Worm (Caenorhabditis elegans) whole organism, late embryonic: ENCODE measurements around the gene pfd-5.

Experiments
- C38D4.7 ChIP-seq: fragments of 200-800 bp; sonication (Bioruptor generic); optimal IDR thresholded peaks from 2 replicates; lab custom pipeline; 2018; ENCODE audit warnings: mild to moderate bottlenecking, missing genetic modification characterization, moderate library complexity, missing compliant biosample characterization
- K02D7.2 ChIP-seq: sonication (generic microtip); optimal IDR thresholded peaks from 2 replicates; lab custom pipeline; 2017; ENCODE audit warnings: mild to moderate bottlenecking, missing genetic modification characterization, missing compliant biosample characterization
- ama-1 ChIP-seq: fragments of 150-350 bp; optimal IDR thresholded peaks from 2 replicates; lab custom pipeline; 2014
- dve-1 ChIP-seq: sonication (generic microtip); optimal IDR thresholded peaks from 2 replicates; lab custom pipeline; 2017; ENCODE audit warnings: antibody characterized with exemption, mild to moderate bottlenecking, missing genetic modification characterization, missing compliant biosample characterization
- hlh-13 ChIP-seq: fragments of 200-800 bp; sonication (Bioruptor generic); optimal IDR thresholded peaks from 2 replicates; lab custom pipeline; 2018; ENCODE audit warnings: mild to moderate bottlenecking, missing genetic modification characterization, missing compliant biosample characterization
- lim-6 ChIP-seq: sonication (generic microtip); optimal IDR thresholded peaks from 2 replicates; lab custom pipeline; 2016; ENCODE audit warnings: missing genetic modification characterization, missing compliant biosample characterization
- lin-11 ChIP-seq: fragments of 200-800 bp; sonication (Bioruptor generic); optimal IDR thresholded peaks from 2 replicates; lab custom pipeline; 2018; ENCODE audit warnings: mild to moderate bottlenecking, missing genetic modification characterization, missing compliant biosample characterization
- tbx-2 ChIP-seq: sonication (generic microtip); optimal IDR thresholded peaks from 2 replicates; lab custom pipeline; 2016; ENCODE audit warnings: missing genetic modification characterization, missing compliant biosample characterization
- unc-86 ChIP-seq: sonication (generic microtip); optimal IDR thresholded peaks from 2 replicates; lab custom pipeline; 2016; ENCODE audit warnings: missing genetic modification characterization, missing compliant biosample characterization

ce11 chrIII:7154526-7154925, 44.2 kb downstream of the pfd-5 start:
- TF ChIP-seq hlh-13 (GFP tag; lab: Kevin White, UChicago) = no peak
- no peak for TF ChIP-seq ama-1 (lab: Kevin White, UChicago)
- TF ChIP-seq lin-11 = no peak
- TF ChIP-seq tbx-2 (tag; lab: Kevin White, UChicago) = no peak
- TF ChIP-seq C38D4.7 (GFP tag; lab: Kevin White, UChicago) = no peak
- no peak for TF ChIP-seq dve-1 (tag; lab: Kevin White, UChicago)
- TF ChIP-seq lim-6 = no peak
- TF ChIP-seq unc-86 = no peak
- TF ChIP-seq K02D7.2 (tag; lab: Kevin White, UChicago) = no peak
